Worm (Caenorhabditis elegans) whole organism, late embryonic: ENCODE measurements around the gene glb-28.

Experiments
- F13H6.1 ChIP-seq: sonication (generic microtip); optimal IDR thresholded peaks from 2 replicates; lab custom pipeline; 2016; ENCODE audit warnings: missing genetic modification characterization, missing compliant biosample characterization
- ama-1 ChIP-seq: fragments of 150-350 bp; optimal IDR thresholded peaks from 2 replicates; lab custom pipeline; 2014
- mec-3 ChIP-seq: sonication (generic microtip); optimal IDR thresholded peaks from 2 replicates; lab custom pipeline; 2016; ENCODE audit warnings: borderline replicate concordance, missing genetic modification characterization, missing compliant biosample characterization
- pat-9 ChIP-seq: fragments of 200-800 bp; sonication (Bioruptor generic); optimal IDR thresholded peaks from 2 replicates; lab custom pipeline; 2018; ENCODE audit warnings: mild to moderate bottlenecking, missing genetic modification characterization, moderate library complexity, missing compliant biosample characterization
- sox-4 ChIP-seq: sonication (generic microtip); optimal IDR thresholded peaks from 2 replicates; lab custom pipeline; 2017; ENCODE audit warnings: mild to moderate bottlenecking, missing genetic modification characterization, inconsistent platforms, missing compliant biosample characterization
- unc-55 ChIP-seq: sonication (generic microtip); optimal IDR thresholded peaks from 2 replicates; lab custom pipeline; 2017; ENCODE audit warnings: missing biosample characterization, missing genetic modification reagents, missing genetic modification characterization
- zip-5 ChIP-seq: sonication (generic microtip); optimal IDR thresholded peaks from 2 replicates; lab custom pipeline; 2016; ENCODE audit warnings: missing genetic modification characterization, missing compliant biosample characterization

- TF ChIP-seq unc-55 (GFP tag; lab: Kevin White, UChicago) (no peak), sox-4 (tag; lab: Kevin White, UChicago) (no peak), ama-1 (lab: Kevin White, UChicago) (no peak), mec-3 (tag; lab: Kevin White, UChicago) (no peak), F13H6.1 (no peak), zip-5 (tag; lab: Kevin White, UChicago) (no peak), pat-9 (tag; lab: Kevin White, UChicago) (no peak)
These were observed 38.6 kb upstream of the glb-28 start for ce11 chrX:15355603-15356002.
